Fruit fly (Drosophila melanogaster): ENCODE results near the gene CG17028.

Gene CG17028

DNA sequence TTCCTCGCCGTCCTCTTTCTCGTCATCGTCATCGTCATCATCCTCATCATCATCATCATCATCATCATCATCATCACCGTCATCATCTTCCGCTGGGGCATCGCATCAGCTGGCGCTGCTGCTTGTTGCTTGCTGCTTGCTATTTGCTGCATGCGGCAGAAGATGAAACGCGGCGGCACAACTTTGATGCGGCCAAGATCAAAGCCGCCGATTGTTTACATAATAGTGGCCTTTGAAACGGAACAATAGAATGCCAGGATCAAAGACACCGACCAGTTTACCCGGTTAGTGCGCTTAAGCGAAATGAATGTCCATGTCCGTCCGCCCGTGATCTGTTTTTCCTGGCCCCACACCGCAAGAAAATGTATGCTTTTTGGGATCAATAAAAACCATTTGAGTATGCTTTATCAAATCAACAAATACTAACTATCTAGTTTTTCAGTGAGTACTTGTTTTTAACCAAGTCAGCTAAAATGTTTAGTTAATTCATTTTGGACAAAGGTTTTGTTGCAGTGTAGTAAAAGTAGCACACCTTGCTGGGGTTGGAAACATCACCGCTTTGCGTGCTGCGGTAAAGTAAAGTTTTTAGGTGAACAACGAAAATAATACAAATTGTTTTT, 42.9 kb downstream of the CG17028 start:
- TF ChIP-seq CrebA (GFP tag; optimal IDR thresholded peaks at IDR 0.05; ENCODE audit: borderline replicate concordance) (no peak), woc (GFP tag; optimal IDR thresholded peaks at IDR 0.05) (peak; percentile 22), HLH106 (tag; optimal IDR thresholded peaks at IDR 0.05) (peak; percentile 36), Rel (GFP tag; optimal IDR thresholded peaks at IDR 0.05) (no peak), Rel (tag; optimal IDR thresholded peaks at IDR 0.05) (no peak), ey (GFP tag; optimal IDR thresholded peaks at IDR 0.05) (peak; percentile 19), br (GFP tag; optimal IDR thresholded peaks at IDR 0.05) (peak; percentile 21), Hr78 (GFP tag; optimal IDR thresholded peaks at IDR 0.05) (no peak), fru (GFP tag; optimal IDR thresholded peaks at IDR 0.05) (peak; percentile 38), OdsH (GFP tag; optimal IDR thresholded peaks at IDR 0.05) (peak; percentile 26), foxo (GFP tag; optimal IDR thresholded peaks at IDR 0.05) (peak in 1 of 2 experiments; percentile 51), h (GFP tag; optimal IDR thresholded peaks at IDR 0.05) (peak; percentile 57), Sp1 (GFP tag; optimal IDR thresholded peaks at IDR 0.05) (peak; percentile 2), N (GFP tag; optimal IDR thresholded peaks at IDR 0.05) (no peak), rgr (GFP tag; optimal IDR thresholded peaks at IDR 0.05) (peak; percentile 25)

DNA sequence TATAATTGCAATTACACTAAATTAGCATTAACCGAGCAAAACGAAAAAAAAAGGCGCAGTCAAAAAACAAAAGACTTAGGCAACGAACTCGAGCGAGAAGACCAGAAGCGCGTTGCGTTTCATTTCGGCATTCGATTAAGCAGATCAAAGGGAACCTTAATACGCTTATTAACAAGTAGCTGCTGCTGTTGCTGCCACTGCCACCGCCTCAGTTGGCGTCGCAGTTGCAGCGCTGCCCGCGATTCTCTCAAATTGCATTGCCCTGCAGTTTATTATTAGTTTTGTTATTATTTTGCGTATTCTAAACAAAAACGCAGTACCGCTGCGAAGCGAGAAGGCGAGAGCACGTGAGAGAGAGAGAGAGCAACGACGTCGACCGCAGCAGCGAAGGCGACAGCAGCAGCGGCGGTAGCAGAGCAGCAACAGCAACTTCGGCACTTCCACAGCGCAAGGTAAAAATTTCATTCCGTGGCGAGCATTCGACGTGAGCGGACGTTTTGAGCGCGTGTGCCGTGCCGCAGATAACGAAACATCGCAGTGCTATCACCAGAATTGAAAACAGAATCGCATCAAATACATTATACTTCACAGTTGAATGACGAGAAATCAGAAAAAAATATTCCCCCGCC, 44.8 kb downstream of the CG17028 start, which contains the start of gene Notum:
Gene Notum, plus strand, starts transcription at position 461 of the 629 bp plus-strand sequence.
- no peak for TF ChIP-seq rgr (GFP tag; optimal IDR thresholded peaks at IDR 0.05)
- no peak for TF ChIP-seq dsf (GFP tag; optimal IDR thresholded peaks at IDR 0.05; ENCODE audit: borderline replicate concordance)
- TF ChIP-seq psq (GFP tag; optimal IDR thresholded peaks at IDR 0.05): peak; percentile 32
- TF ChIP-seq Sp1 (GFP tag; optimal IDR thresholded peaks at IDR 0.05): no peak
- TF ChIP-seq foxo (GFP tag; optimal IDR thresholded peaks at IDR 0.05): no peak

DNA sequence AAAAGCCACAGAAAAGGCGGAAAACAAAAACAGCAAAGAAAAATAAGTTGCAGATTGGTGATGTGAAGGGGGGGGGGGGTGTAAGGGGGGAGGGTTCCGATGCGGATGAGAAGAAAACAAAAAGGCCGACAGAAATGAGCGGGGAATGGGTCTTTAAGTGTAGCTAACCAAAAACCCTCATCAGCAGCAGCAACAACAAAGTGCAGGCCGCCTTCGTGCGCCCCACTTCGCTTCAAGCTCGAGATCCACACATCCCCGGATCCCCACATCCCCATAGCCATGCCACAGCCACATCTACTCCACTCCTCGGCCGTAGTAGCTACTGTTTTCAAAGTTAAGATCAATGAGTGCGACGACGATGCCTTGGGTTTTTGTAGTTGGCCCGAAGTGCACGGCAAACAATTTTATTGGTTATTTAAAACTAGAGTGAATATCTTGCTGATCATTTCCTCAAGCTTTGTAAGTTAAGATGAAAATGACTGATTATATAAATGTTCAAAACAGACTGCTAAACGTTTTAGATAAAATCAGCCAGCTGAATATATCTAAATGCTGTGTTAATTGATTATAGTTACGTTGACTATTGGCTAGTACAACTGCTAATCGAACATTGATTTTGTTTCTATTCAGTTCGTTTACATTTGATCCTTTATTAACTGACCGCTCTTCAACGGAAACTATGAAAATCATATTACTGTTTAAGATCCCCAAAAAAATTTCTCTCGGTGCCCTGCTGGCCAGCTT, 46.1 kb downstream of the CG17028 start:
- TF ChIP-seq h (GFP tag; optimal IDR thresholded peaks at IDR 0.05) (peak; percentile 65), Dfd (GFP tag; optimal IDR thresholded peaks at IDR 0.05) (peak; percentile 11), foxo (GFP tag; optimal IDR thresholded peaks at IDR 0.05) (peak in 1 of 2 experiments; percentile 69), tai (GFP tag; optimal IDR thresholded peaks at IDR 0.05) (peak; percentile 41), rgr (GFP tag; optimal IDR thresholded peaks at IDR 0.05) (peak; percentile 38), OdsH (GFP tag; optimal IDR thresholded peaks at IDR 0.05) (peak; percentile 62), Vsx2 (GFP tag; optimal IDR thresholded peaks at IDR 0.05; ENCODE audit: partially characterized antibody) (no peak), Hr78 (GFP tag; optimal IDR thresholded peaks at IDR 0.05) (no peak), ey (GFP tag; optimal IDR thresholded peaks at IDR 0.05) (peak; percentile 66), sage (GFP tag; optimal IDR thresholded peaks at IDR 0.05) (no peak), dsf (GFP tag; optimal IDR thresholded peaks at IDR 0.05; ENCODE audit: borderline replicate concordance) (no peak), br (GFP tag; optimal IDR thresholded peaks at IDR 0.05) (peak; percentile 62), fru (GFP tag; optimal IDR thresholded peaks at IDR 0.05) (peak; percentile 72), N (GFP tag; optimal IDR thresholded peaks at IDR 0.05) (no peak), Hnf4 (GFP tag; optimal IDR thresholded peaks at IDR 0.05) (peak; percentile 27), CG9705 (GFP tag; optimal IDR thresholded peaks at IDR 0.05) (peak; percentile 47), CG32264 (GFP tag; optimal IDR thresholded peaks at IDR 0.05) (peak; percentile 6), woc (GFP tag; optimal IDR thresholded peaks at IDR 0.05) (peak; percentile 71), psq (GFP tag; optimal IDR thresholded peaks at IDR 0.05) (peak; percentile 69), dmrt93B (GFP tag; optimal IDR thresholded peaks at IDR 0.05) (peak; percentile 59), HLH106 (tag; optimal IDR thresholded peaks at IDR 0.05) (peak; percentile 61), Sp1 (GFP tag; optimal IDR thresholded peaks at IDR 0.05) (peak; percentile 70)

DNA sequence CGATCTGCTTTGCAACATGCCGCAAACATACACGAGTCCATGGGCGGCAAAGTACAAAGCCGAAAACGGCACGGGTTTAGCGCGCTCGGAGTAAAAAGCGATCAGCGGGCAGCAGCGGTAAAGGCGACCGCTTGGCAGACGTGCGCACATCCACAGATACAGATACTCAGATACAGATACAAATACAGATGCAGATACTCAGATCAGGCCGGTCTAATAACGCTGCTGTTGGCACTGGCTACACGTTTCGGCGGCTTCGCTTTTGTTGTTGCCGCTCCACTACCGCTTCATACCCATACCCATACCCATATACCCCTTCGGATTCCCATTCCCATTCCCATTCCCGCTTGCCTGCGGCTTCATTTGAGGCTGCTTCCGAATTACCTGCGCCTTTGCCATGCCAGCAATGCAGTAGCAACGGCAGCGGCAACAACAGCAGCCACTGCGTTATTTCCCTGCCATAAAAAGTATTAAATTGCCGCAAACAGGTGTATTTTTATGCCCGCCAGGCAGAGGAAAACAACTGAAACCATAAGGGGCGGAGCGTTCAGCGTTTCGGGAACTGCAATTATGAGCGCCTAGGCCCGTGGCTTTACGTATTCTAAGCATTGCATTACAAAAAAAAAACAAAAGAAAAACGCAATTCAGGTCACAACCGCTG, 46.8 kb downstream of the CG17028 start:
- TF ChIP-seq Hr83 (GFP tag; optimal IDR thresholded peaks at IDR 0.05; ENCODE audit: poor library complexity, severe bottlenecking) (no peak), h (GFP tag; optimal IDR thresholded peaks at IDR 0.05) (no peak), Dif (GFP tag; optimal IDR thresholded peaks at IDR 0.05; ENCODE audit: partially characterized antibody) (no peak), foxo (GFP tag; optimal IDR thresholded peaks at IDR 0.05) (no peak), CG32264 (GFP tag; optimal IDR thresholded peaks at IDR 0.05) (no peak), dmrt93B (GFP tag; optimal IDR thresholded peaks at IDR 0.05) (no peak), woc (GFP tag; optimal IDR thresholded peaks at IDR 0.05) (no peak)
